Fruit fly (Drosophila melanogaster): ENCODE measurements around the gene sau.

dm6 chr2L:2179366-2179765 is 46.8 kb upstream of the sau start:
- TF ChIP-seq br (GFP tag; optimal IDR thresholded peaks at IDR 0.05) (no peak), CG32264 (GFP tag; optimal IDR thresholded peaks at IDR 0.05) (no peak), psq (GFP tag; optimal IDR thresholded peaks at IDR 0.05) (no peak), GATAd (GFP tag; optimal IDR thresholded peaks at IDR 0.05) (no peak), Sp1 (GFP tag; optimal IDR thresholded peaks at IDR 0.05) (no peak), HLH106 (tag; optimal IDR thresholded peaks at IDR 0.05) (no peak), sage (GFP tag; optimal IDR thresholded peaks at IDR 0.05) (no peak), fru (GFP tag; optimal IDR thresholded peaks at IDR 0.05) (no peak), Dfd (GFP tag; optimal IDR thresholded peaks at IDR 0.05) (no peak), pan (optimal IDR thresholded peaks at IDR 0.05) (no peak), tai (GFP tag; optimal IDR thresholded peaks at IDR 0.05) (no peak)

Data from whole organism, wandering third instar larva.